Fruit fly (Drosophila melanogaster) whole organism, embryonic: ENCODE results near the gene mbm.
A peak's percentile ranks its signal among the peaks of the same experiment; 100 is the strongest.

Experiments
- Adf1 ChIP-seq: fragments of 200-800 bp; sonication (Bioruptor generic); IDR thresholded peaks from 2 replicates; pipeline ENCODE4 v1.3.6; 2022; ENCODE audit warnings: missing biosample characterization, missing genetic modification characterization
- CG11696 ChIP-seq: fragments of 200-800 bp; sonication (Bioruptor generic); IDR thresholded peaks from 2 replicates; pipeline ENCODE4 v1.3.6; 2022; ENCODE audit warnings: missing biosample characterization, missing genetic modification characterization
- CG12155 ChIP-seq: fragments of 200-800 bp; sonication (Bioruptor generic); optimal IDR thresholded peaks from 3 replicates; lab custom pipeline; 2016; ENCODE audit warnings: missing biosample characterization, missing genetic modification characterization
- CG13123 ChIP-seq: fragments of 200-800 bp; sonication (Bioruptor generic); optimal IDR thresholded peaks from 2 replicates; lab custom pipeline; 2016; ENCODE audit warnings: missing biosample characterization, missing genetic modification characterization
- CG13296 ChIP-seq: fragments of 200-800 bp; sonication (Bioruptor generic); optimal IDR thresholded peaks from 3 replicates; lab custom pipeline; 2018; ENCODE audit warnings: missing biosample characterization, mild to moderate bottlenecking, missing genetic modification characterization
- CG13894 ChIP-seq: fragments of 200-800 bp; sonication (Bioruptor generic); optimal IDR thresholded peaks from 3 replicates; lab custom pipeline; 2018; ENCODE audit warnings: missing biosample characterization, mild to moderate bottlenecking, missing genetic modification characterization, moderate library complexity
- CG15011 ChIP-seq: fragments of 200-800 bp; sonication (Bioruptor generic); optimal IDR thresholded peaks from 3 replicates; lab custom pipeline; 2018; ENCODE audit warnings: missing biosample characterization, mild to moderate bottlenecking, missing genetic modification characterization
- CG30431 ChIP-seq: fragments of 200-800 bp; sonication (Bioruptor generic); optimal IDR thresholded peaks from 2 replicates; lab custom pipeline; 2017; ENCODE audit warnings: missing biosample characterization, missing genetic modification characterization
- CG6175 ChIP-seq: fragments of 200-800 bp; sonication (Bioruptor generic); IDR thresholded peaks from 3 replicates; pipeline ENCODE4 v1.3.6; 2022; ENCODE audit warnings: missing biosample characterization, missing genetic modification characterization
- CG6791 ChIP-seq: fragments of 200-800 bp; sonication (Bioruptor generic); IDR thresholded peaks from 3 replicates; pipeline ENCODE4 v1.3.6; 2022; ENCODE audit warnings: missing biosample characterization, missing genetic modification characterization; ENCODE audit not compliant: partially characterized antibody
- CG7839 ChIP-seq: fragments of 200-800 bp; sonication (Bioruptor generic); optimal IDR thresholded peaks from 3 replicates; lab custom pipeline; 2018; ENCODE audit warnings: missing biosample characterization, mild to moderate bottlenecking, missing genetic modification characterization, moderate library complexity
- CG9817 ChIP-seq: fragments of 200-800 bp; sonication (Bioruptor generic); optimal IDR thresholded peaks from 2 replicates; lab custom pipeline; 2018; ENCODE audit warnings: missing biosample characterization, mild to moderate bottlenecking, missing genetic modification characterization, moderate library complexity
- Dfd ChIP-seq, 2 experiments: fragments of >200 bp; optimal IDR thresholded peaks; 2 replicates each; lab custom pipeline; 2017; ENCODE audit warnings: missing biosample characterization in 2 of 2, missing genetic modification characterization in 2 of 2
- Hr51 ChIP-seq, 2 experiments: fragments of 200-800 bp; sonication (Bioruptor generic); optimal IDR thresholded peaks; 2 replicates in 1 of 2; 3 replicates in 1 of 2; lab custom pipeline; 2016 to 2018; ENCODE audit warnings: missing biosample characterization in 2 of 2, missing genetic modification characterization in 2 of 2, mild to moderate bottlenecking in 1 of 2, moderate library complexity in 1 of 2
- Hsf ChIP-seq: fragments of 200-800 bp; sonication (Bioruptor generic); optimal IDR thresholded peaks from 3 replicates; lab custom pipeline; 2016; ENCODE audit warnings: missing biosample characterization, missing genetic modification characterization
- Opbp ChIP-seq: fragments of 200-800 bp; sonication (Bioruptor generic); IDR thresholded peaks from 3 replicates; pipeline ENCODE4 v1.3.6; 2022; ENCODE audit warnings: missing biosample characterization, missing genetic modification characterization; ENCODE audit not compliant: partially characterized antibody
- abd-A ChIP-seq: fragments of 200-800 bp; sonication (Bioruptor generic); optimal IDR thresholded peaks from 3 replicates; lab custom pipeline; 2019; ENCODE audit warnings: missing biosample characterization, mild to moderate bottlenecking, missing genetic modification characterization, moderate library complexity
- ac ChIP-seq: fragments of 200-800 bp; sonication (Bioruptor generic); optimal IDR thresholded peaks from 3 replicates; lab custom pipeline; 2017; ENCODE audit warnings: missing biosample characterization, mild to moderate bottlenecking, missing genetic modification characterization
- bigmax ChIP-seq: fragments of 200-800 bp; sonication (Bioruptor generic); optimal IDR thresholded peaks from 2 replicates; lab custom pipeline; 2018; ENCODE audit warnings: missing biosample characterization, mild to moderate bottlenecking, missing genetic modification characterization
- cad ChIP-seq: fragments of >200 bp; optimal IDR thresholded peaks from 2 replicates; lab custom pipeline; 2017; ENCODE audit warnings: missing biosample characterization, missing genetic modification characterization
- dati ChIP-seq: fragments of 200-800 bp; sonication (Bioruptor generic); IDR thresholded peaks from 2 replicates; pipeline ENCODE4 v1.3.6; 2022; ENCODE audit warnings: missing biosample characterization, missing genetic modification characterization
- dpn ChIP-seq, 2 experiments: fragments of 200-800 bp; sonication (Bioruptor generic); optimal IDR thresholded peaks; 3 replicates each; lab custom pipeline; 2016; ENCODE audit warnings: missing biosample characterization in 2 of 2, missing genetic modification characterization in 2 of 2
- ems ChIP-seq: fragments of 200-800 bp; sonication (Bioruptor generic); optimal IDR thresholded peaks from 3 replicates; lab custom pipeline; 2016; ENCODE audit warnings: missing biosample characterization, missing genetic modification characterization
- eve ChIP-seq, 2 experiments: fragments of >200 bp; optimal IDR thresholded peaks; 2 replicates each; lab custom pipeline; 2017; ENCODE audit warnings: missing biosample characterization in 2 of 2, missing genetic modification characterization in 2 of 2
- grn ChIP-seq: fragments of 200-800 bp; sonication (Bioruptor generic); optimal IDR thresholded peaks from 3 replicates; lab custom pipeline; 2017; ENCODE audit warnings: missing biosample characterization, missing genetic modification characterization
- ham ChIP-seq: fragments of 200-800 bp; sonication (Bioruptor generic); IDR thresholded peaks from 2 replicates; pipeline ENCODE4 v1.3.6; 2022; ENCODE audit warnings: missing biosample characterization, missing genetic modification characterization
- hbn ChIP-seq: fragments of 200-800 bp; sonication (Bioruptor generic); IDR thresholded peaks from 2 replicates; pipeline ENCODE4 v1.3.6; 2022; ENCODE audit warnings: missing biosample characterization, missing genetic modification characterization; ENCODE audit not compliant: partially characterized antibody
- hkb ChIP-seq, 2 experiments: fragments of 200-800 bp in 1 of 2; fragments of >200 bp in 1 of 2; sonication (Bioruptor generic) in 1 of 2; IDR thresholded peaks in 1 of 2; optimal IDR thresholded peaks in 1 of 2; 2 replicates each; pipeline versions ENCODE4 v1.3.6 to Lab custom; 2017 to 2022; ENCODE audit warnings: missing biosample characterization in 1 of 2, missing genetic modification characterization in 1 of 2
- jing ChIP-seq: fragments of 200-800 bp; sonication (Bioruptor generic); optimal IDR thresholded peaks from 2 replicates; lab custom pipeline; 2018; ENCODE audit warnings: missing biosample characterization, mild to moderate bottlenecking, missing genetic modification characterization
- ken ChIP-seq: fragments of 200-800 bp; sonication (Bioruptor generic); IDR thresholded peaks from 3 replicates; pipeline ENCODE4 v1.3.6; 2022; ENCODE audit warnings: missing biosample characterization, missing genetic modification characterization
- lola ChIP-seq, 3 experiments: fragments of >200 bp in 2 of 3; fragments of 200-800 bp in 1 of 3; sonication (Bioruptor generic) in 1 of 3; optimal IDR thresholded peaks; 2 replicates each; lab custom pipeline; 2017 to 2019; ENCODE audit warnings: missing biosample characterization in 3 of 3, missing genetic modification characterization in 3 of 3, mild to moderate bottlenecking in 1 of 3, moderate library complexity in 1 of 3
- nerfin-1 ChIP-seq: fragments of 200-800 bp; sonication (Bioruptor generic); optimal IDR thresholded peaks from 3 replicates; lab custom pipeline; 2019; ENCODE audit warnings: missing biosample characterization, mild to moderate bottlenecking, missing genetic modification characterization, moderate library complexity
- pan ChIP-seq, 4 experiments: fragments of >200 bp in 3 of 4; fragments of 200-800 bp in 1 of 4; sonication (Bioruptor generic) in 1 of 4; optimal IDR thresholded peaks in 3 of 4; IDR thresholded peaks in 1 of 4; 2 replicates each; pipeline versions ENCODE4 v1.3.6 to Lab custom; 2017 to 2022; ENCODE audit warnings: missing biosample characterization in 2 of 4, missing genetic modification characterization in 2 of 4, mixed read lengths in 1 of 4
- pita ChIP-seq: fragments of 200-800 bp; sonication (Bioruptor generic); optimal IDR thresholded peaks from 2 replicates; lab custom pipeline; 2017; ENCODE audit warnings: missing biosample characterization, mild to moderate bottlenecking, missing genetic modification characterization
- sd ChIP-seq: fragments of 200-800 bp; sonication (Bioruptor generic); optimal IDR thresholded peaks from 3 replicates; lab custom pipeline; 2018; ENCODE audit warnings: missing biosample characterization, mild to moderate bottlenecking, missing genetic modification characterization, moderate library complexity
- seq ChIP-seq: fragments of 200-800 bp; sonication (Bioruptor generic); IDR thresholded peaks from 2 replicates; pipeline ENCODE4 v1.3.6; 2022; ENCODE audit warnings: missing biosample characterization, missing genetic modification characterization
- sima ChIP-seq: fragments of 200-800 bp; sonication (Bioruptor generic); optimal IDR thresholded peaks from 2 replicates; lab custom pipeline; 2016; ENCODE audit warnings: missing biosample characterization, missing genetic modification characterization
- tll ChIP-seq, 2 experiments: fragments of 200-800 bp in 1 of 2; fragments of >200 bp in 1 of 2; sonication (Bioruptor generic) in 1 of 2; optimal IDR thresholded peaks; 2 replicates each; lab custom pipeline; 2017 to 2019; ENCODE audit warnings: missing biosample characterization in 2 of 2, missing genetic modification characterization in 2 of 2, mild to moderate bottlenecking in 1 of 2, moderate library complexity in 1 of 2
- tup ChIP-seq: fragments of 200-800 bp; sonication (Bioruptor generic); optimal IDR thresholded peaks from 2 replicates; lab custom pipeline; 2016; ENCODE audit warnings: missing biosample characterization, mild to moderate bottlenecking, missing genetic modification characterization, moderate library complexity
- vfl ChIP-seq: fragments of 200-800 bp; sonication (Bioruptor generic); optimal IDR thresholded peaks from 2 replicates; lab custom pipeline; 2016; ENCODE audit warnings: missing biosample characterization, missing genetic modification characterization
- vnd ChIP-seq: fragments of 200-800 bp; sonication (Bioruptor generic); IDR thresholded peaks from 3 replicates; pipeline ENCODE4 v1.3.6; 2022; ENCODE audit warnings: missing biosample characterization, missing genetic modification characterization; ENCODE audit not compliant: partially characterized antibody

The mbm gene

DNA sequence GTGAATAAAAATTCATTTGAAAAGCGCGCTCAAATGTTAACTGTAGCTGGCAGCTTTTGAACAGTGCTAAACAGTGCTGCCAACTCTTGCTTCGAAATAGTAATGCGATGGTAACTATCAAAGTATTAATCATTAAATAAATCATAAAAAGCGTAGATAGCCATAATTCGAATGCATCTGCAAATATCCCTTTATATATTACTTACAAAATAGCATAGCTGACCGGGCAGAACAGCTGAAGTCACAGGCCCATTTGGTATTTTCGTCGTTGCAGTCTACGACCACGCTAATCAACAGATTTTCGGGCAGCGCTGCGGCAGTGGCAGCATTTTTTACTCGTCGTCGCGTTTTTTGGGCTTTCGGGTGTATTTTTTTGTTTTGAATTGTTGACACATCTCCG is 32.1 kb upstream of the mbm start, which contains the start of gene Plc21C (continued):
- TF ChIP-seq CG13123 (GFP tag; lab: Kevin White, UChicago): peak; percentile 14

DNA sequence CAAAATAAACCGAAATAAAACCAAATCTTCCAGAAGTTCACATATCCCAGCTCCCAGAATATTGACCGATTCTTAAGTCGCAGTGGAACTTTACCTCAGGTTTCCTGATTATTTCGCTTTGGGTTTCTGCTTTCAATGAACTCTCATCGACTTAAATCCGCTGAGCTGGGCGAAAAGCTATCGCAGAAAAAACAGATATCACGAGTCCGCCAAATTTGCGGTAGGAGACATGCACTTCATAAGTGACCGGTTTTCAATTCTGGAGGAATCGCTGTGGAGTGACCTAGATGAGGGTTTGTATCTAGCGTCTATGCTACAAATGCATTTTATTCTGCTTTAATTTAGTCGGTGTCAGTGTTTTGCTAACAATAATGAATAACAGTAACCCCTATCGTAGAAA is 31.7 kb upstream of the mbm start:
- TF ChIP-seq eve (GFP tag; optimal IDR thresholded peaks at IDR 0.05; lab: Kevin White, UChicago): peak in 1 of 2 experiments; percentile 68
- peak; percentile 10 for TF ChIP-seq bigmax (GFP tag; lab: Kevin White, UChicago)
- TF ChIP-seq cad (GFP tag; lab: Kevin White, UChicago): no peak
- no peak for TF ChIP-seq jing (GFP tag; lab: Kevin White, UChicago)

DNA sequence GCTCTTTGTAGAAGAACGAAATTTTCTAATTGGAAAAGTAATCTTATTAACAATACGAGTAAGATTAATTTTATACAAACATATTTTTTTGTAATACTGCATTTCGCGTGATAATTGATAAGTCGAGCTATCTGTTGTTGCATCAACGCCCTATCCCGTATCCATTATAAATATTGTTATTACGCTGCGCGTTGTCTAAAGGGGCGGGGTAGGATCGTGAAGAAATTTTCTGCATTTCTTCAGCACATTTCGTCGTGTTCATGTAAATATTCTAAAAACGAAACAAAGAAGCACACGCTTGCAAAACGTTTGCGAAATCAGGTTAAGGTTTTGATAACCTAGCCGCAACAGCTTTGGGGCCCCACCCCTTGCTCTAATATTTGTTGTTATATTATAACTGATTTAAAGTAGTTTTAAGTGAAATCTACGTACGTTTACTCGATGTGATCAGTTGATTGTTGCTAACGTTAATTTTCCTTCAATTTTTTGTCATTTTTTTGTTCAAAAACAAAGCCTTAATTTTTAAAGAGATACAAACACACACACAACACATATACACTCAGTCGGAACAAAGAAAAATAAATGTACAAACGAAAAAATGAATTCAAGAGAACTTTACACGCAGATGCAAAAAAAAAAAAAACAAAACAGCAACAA is 29.9 kb upstream of the mbm start:
- TF ChIP-seq tll (GFP tag; optimal IDR thresholded peaks at IDR 0.05; lab: Kevin White, UChicago): no peak
- TF ChIP-seq lola (GFP tag; optimal IDR thresholded peaks at IDR 0.05; lab: Kevin White, UChicago): no peak
- no peak for TF ChIP-seq CG11696 (GFP tag; lab: Robert Waterston, UW)
- TF ChIP-seq vfl (GFP tag; lab: Kevin White, UChicago): no peak
- no peak for TF ChIP-seq ems
- TF ChIP-seq CG12155 (GFP tag; lab: Kevin White, UChicago): no peak
- no peak for TF ChIP-seq vnd (GFP tag; lab: Robert Waterston, UW)
- no peak for TF ChIP-seq ham
- no peak for TF ChIP-seq CG9817 (tag; lab: Kevin White, UChicago)

DNA sequence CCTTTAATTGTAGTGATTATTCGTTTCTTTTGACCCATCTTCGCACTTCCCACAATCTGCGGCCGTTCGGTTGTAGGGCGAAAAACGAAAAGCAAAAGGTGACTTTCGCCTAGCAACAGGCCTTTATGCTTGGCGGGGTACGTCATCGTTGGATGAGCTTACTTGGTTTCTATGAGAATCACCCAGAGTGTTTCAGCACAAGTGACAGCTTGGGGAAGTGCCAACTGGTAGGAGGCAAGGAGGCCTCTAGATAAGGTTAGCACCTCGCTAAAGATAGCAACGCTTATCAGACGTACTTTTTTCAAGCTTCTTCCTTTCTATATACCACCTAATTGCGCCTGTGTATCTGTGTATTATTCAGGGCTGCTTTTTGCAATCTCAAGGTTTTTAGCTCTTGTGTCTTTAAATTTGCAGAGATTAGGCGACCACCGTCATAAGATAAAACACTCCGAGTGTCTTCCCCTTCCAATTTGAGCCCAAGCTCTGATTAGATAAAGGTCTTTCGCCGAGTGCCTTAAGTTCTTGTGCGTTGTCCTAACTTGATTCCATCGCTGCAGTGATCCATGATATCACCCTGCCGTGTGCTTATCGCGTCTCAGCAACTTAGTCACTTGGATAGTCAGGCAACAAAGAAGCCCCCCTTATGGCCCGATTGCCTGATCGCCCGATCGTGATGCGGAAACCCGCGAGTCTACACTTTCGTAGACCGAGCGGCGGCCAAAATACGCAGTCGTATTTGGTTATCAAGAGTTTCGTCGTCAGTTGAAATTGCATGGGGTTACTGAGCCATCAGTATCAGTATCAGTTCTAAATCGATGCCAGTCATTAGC is 27.6 kb upstream of the mbm start:
- TF ChIP-seq CG7839 (no peak), abd-A (tag; lab: Kevin White, UChicago) (no peak), sd (tag; lab: Kevin White, UChicago) (no peak), hbn (no peak), pita (GFP tag; lab: Kevin White, UChicago) (no peak), sima (no peak), CG6791 (GFP tag; lab: Robert Waterston, UW) (no peak), Dfd (GFP tag; optimal IDR thresholded peaks at IDR 0.05; lab: Kevin White, UChicago) (no peak), Hr51 (GFP tag; optimal IDR thresholded peaks at IDR 0.05; lab: Kevin White, UChicago) (no peak), tup (GFP tag; lab: Kevin White, UChicago) (no peak), grn (GFP tag; lab: Kevin White, UChicago) (peak; percentile 93), CG6175 (no peak), pan (optimal IDR thresholded peaks at IDR 0.05; lab: Kevin White, UChicago) (no peak), pan (GFP tag; optimal IDR thresholded peaks at IDR 0.05 in 1 of 2, IDR thresholded peaks at IDR 0.05 in 1 of 2) (no peak), Hsf (GFP tag; lab: Kevin White, UChicago) (no peak), hkb (optimal IDR thresholded peaks at IDR 0.05; lab: Kevin White, UChicago) (no peak), hkb (GFP tag; IDR thresholded peaks at IDR 0.05; lab: Robert Waterston, UW) (no peak), ac (GFP tag; lab: Kevin White, UChicago) (no peak), CG15011 (GFP tag; lab: Kevin White, UChicago) (no peak), CG13894 (tag; lab: Kevin White, UChicago) (peak; percentile 21), CG13296 (no peak), ken (0 out of 3 replicates have a peak, but pooled peaks have one; percentile 7), CG30431 (GFP tag; lab: Kevin White, UChicago) (no peak), Adf1 (GFP tag; lab: Robert Waterston, UW) (no peak), Opbp (GFP tag; lab: Robert Waterston, UW) (no peak), nerfin-1 (tag; lab: Kevin White, UChicago) (no peak), dati (no peak), seq (no peak), dpn (GFP tag; optimal IDR thresholded peaks at IDR 0.05; lab: Kevin White, UChicago) (no peak)
